Fruit fly (Drosophila melanogaster) whole organism, embryonic: ENCODE measurements around the gene His3.3A.

Experiments used
- Antp ChIP-seq: fragments of 200-800 bp; sonication (Bioruptor generic); optimal IDR thresholded peaks from 3 replicates; lab custom pipeline; 2016; ENCODE audit warnings: missing biosample characterization, missing genetic modification characterization
- Asciz ChIP-seq: fragments of 200-800 bp; sonication (Bioruptor generic); optimal IDR thresholded peaks from 2 replicates; lab custom pipeline; 2017; ENCODE audit warnings: missing biosample characterization, mild to moderate bottlenecking, missing genetic modification characterization, missing genetic modification reagents
- CG12071 ChIP-seq: fragments of 200-800 bp; sonication (Bioruptor generic); optimal IDR thresholded peaks from 3 replicates; lab custom pipeline; 2018; ENCODE audit warnings: missing biosample characterization, mild to moderate bottlenecking, missing genetic modification characterization
- CG12236 ChIP-seq: fragments of 200-800 bp; sonication (Bioruptor generic); optimal IDR thresholded peaks from 2 replicates; lab custom pipeline; 2016; ENCODE audit warnings: missing biosample characterization, missing genetic modification characterization
- CG12769 ChIP-seq: fragments of 200-800 bp; sonication (Bioruptor generic); optimal IDR thresholded peaks from 2 replicates; lab custom pipeline; 2019; ENCODE audit warnings: missing biosample characterization, mild to moderate bottlenecking, missing genetic modification characterization, moderate library complexity
- CG12942 ChIP-seq: fragments of 200-800 bp; sonication (Bioruptor generic); optimal IDR thresholded peaks from 3 replicates; lab custom pipeline; 2016; ENCODE audit warnings: missing biosample characterization, missing genetic modification characterization
- CG13894 ChIP-seq: fragments of 200-800 bp; sonication (Bioruptor generic); optimal IDR thresholded peaks from 3 replicates; lab custom pipeline; 2018; ENCODE audit warnings: missing biosample characterization, mild to moderate bottlenecking, missing genetic modification characterization, moderate library complexity
- CG14050 ChIP-seq: fragments of 200-800 bp; sonication (Bioruptor generic); IDR thresholded peaks from 3 replicates; pipeline ENCODE4 v1.3.6; 2022; ENCODE audit warnings: missing biosample characterization, missing genetic modification characterization
- CG1602 ChIP-seq: fragments of 200-800 bp; sonication (Bioruptor generic); optimal IDR thresholded peaks from 3 replicates; lab custom pipeline; 2016; ENCODE audit warnings: missing biosample characterization, missing genetic modification characterization
- CG1603 ChIP-seq: fragments of 200-800 bp; sonication (Bioruptor generic); optimal IDR thresholded peaks from 2 replicates; lab custom pipeline; 2019; ENCODE audit warnings: missing biosample characterization, mild to moderate bottlenecking, missing genetic modification characterization, moderate library complexity
- CG16779 ChIP-seq: fragments of 200-800 bp; sonication (Bioruptor generic); IDR thresholded peaks from 2 replicates; pipeline ENCODE4 v1.3.6; 2022; ENCODE audit warnings: missing biosample characterization, missing genetic modification characterization
- CG17568 ChIP-seq: fragments of 200-800 bp; sonication (Bioruptor generic); optimal IDR thresholded peaks from 2 replicates; lab custom pipeline; 2018; ENCODE audit warnings: missing biosample characterization, mild to moderate bottlenecking, missing genetic modification characterization, moderate library complexity
- CG17612 ChIP-seq: fragments of 200-800 bp; sonication (Bioruptor generic); IDR thresholded peaks from 2 replicates; pipeline ENCODE4 v1.3.6; 2022; ENCODE audit warnings: missing biosample characterization, missing genetic modification characterization
- CG18599 ChIP-seq: fragments of 200-800 bp; sonication (Bioruptor generic); optimal IDR thresholded peaks from 3 replicates; lab custom pipeline; 2017; ENCODE audit warnings: missing biosample characterization, missing genetic modification characterization, mild to moderate bottlenecking, moderate library complexity, missing genetic modification reagents
- CG2889 ChIP-seq: fragments of 200-800 bp; sonication (Bioruptor generic); IDR thresholded peaks from 3 replicates; pipeline ENCODE4 v1.3.6; 2022; ENCODE audit warnings: missing biosample characterization, missing genetic modification characterization
- CG34224 ChIP-seq: fragments of 200-800 bp; sonication (Bioruptor generic); IDR thresholded peaks from 3 replicates; pipeline ENCODE4 v1.3.6; 2022; ENCODE audit warnings: missing biosample characterization, missing genetic modification characterization; ENCODE audit not compliant: partially characterized antibody
- CG4617 ChIP-seq: fragments of 200-800 bp; sonication (Bioruptor generic); optimal IDR thresholded peaks from 3 replicates; lab custom pipeline; 2016; ENCODE audit warnings: missing biosample characterization, missing genetic modification characterization, borderline replicate concordance
- CG7556 ChIP-seq: fragments of 200-800 bp; sonication (Bioruptor generic); optimal IDR thresholded peaks from 2 replicates; lab custom pipeline; 2017; ENCODE audit warnings: missing biosample characterization, mild to moderate bottlenecking, missing genetic modification characterization
- CHES-1-like ChIP-seq: fragments of 200-800 bp; sonication (Bioruptor generic); optimal IDR thresholded peaks from 2 replicates; lab custom pipeline; 2016; ENCODE audit warnings: missing biosample characterization, missing genetic modification characterization
- CrebB ChIP-seq: fragments of 200-800 bp; sonication (Bioruptor generic); optimal IDR thresholded peaks from 3 replicates; lab custom pipeline; 2018; ENCODE audit warnings: missing biosample characterization, mild to moderate bottlenecking, missing genetic modification characterization
- Dek ChIP-seq: fragments of 200-800 bp; sonication (Bioruptor generic); optimal IDR thresholded peaks from 3 replicates; lab custom pipeline; 2019; ENCODE audit warnings: missing biosample characterization, mild to moderate bottlenecking, missing genetic modification characterization, moderate library complexity
- Dfd ChIP-seq, 2 experiments: fragments of >200 bp; optimal IDR thresholded peaks; 2 replicates each; lab custom pipeline; 2017; ENCODE audit warnings: missing biosample characterization in 2 of 2, missing genetic modification characterization in 2 of 2
- Dip3 ChIP-seq: fragments of 200-800 bp; sonication (Bioruptor generic); optimal IDR thresholded peaks from 3 replicates; lab custom pipeline; 2016; ENCODE audit warnings: missing biosample characterization, missing genetic modification characterization
- H2.0 ChIP-seq: fragments of 200-800 bp; sonication (Bioruptor generic); IDR thresholded peaks from 2 replicates; pipeline ENCODE4 v1.3.6; 2022; ENCODE audit warnings: missing biosample characterization, missing genetic modification characterization
- Hey ChIP-seq: fragments of 200-800 bp; sonication (Bioruptor generic); optimal IDR thresholded peaks from 3 replicates; lab custom pipeline; 2018; ENCODE audit warnings: missing biosample characterization, mild to moderate bottlenecking, missing genetic modification characterization
- NK7.1 ChIP-seq: fragments of 200-800 bp; sonication (Bioruptor generic); optimal IDR thresholded peaks from 3 replicates; lab custom pipeline; 2016; ENCODE audit warnings: missing biosample characterization, missing genetic modification characterization
- Xbp1 ChIP-seq: fragments of 200-800 bp; sonication (Bioruptor generic); optimal IDR thresholded peaks from 3 replicates; lab custom pipeline; 2016; ENCODE audit warnings: missing biosample characterization, mild to moderate bottlenecking, missing genetic modification characterization
- Xrp1 ChIP-seq: fragments of 200-800 bp; sonication (Bioruptor generic); IDR thresholded peaks from 2 replicates; pipeline ENCODE4 v1.3.6; 2022; ENCODE audit warnings: missing biosample characterization, missing genetic modification characterization
- cato ChIP-seq: fragments of 200-800 bp; sonication (Bioruptor generic); optimal IDR thresholded peaks from 2 replicates; lab custom pipeline; 2016; ENCODE audit warnings: missing biosample characterization, missing genetic modification characterization, borderline replicate concordance
- caup ChIP-seq: fragments of 200-800 bp; sonication (Bioruptor generic); optimal IDR thresholded peaks from 3 replicates; lab custom pipeline; 2017; ENCODE audit warnings: missing biosample characterization, mild to moderate bottlenecking, missing genetic modification characterization, moderate library complexity; ENCODE audit not compliant: severe bottlenecking
- dmrt99B ChIP-seq: fragments of 200-800 bp; sonication (Bioruptor generic); optimal IDR thresholded peaks from 2 replicates; lab custom pipeline; 2018; ENCODE audit warnings: missing biosample characterization, mild to moderate bottlenecking, missing genetic modification characterization, moderate library complexity
- fd102C ChIP-seq: fragments of 200-800 bp; sonication (Bioruptor generic); optimal IDR thresholded peaks from 2 replicates; lab custom pipeline; 2018; ENCODE audit warnings: missing biosample characterization, mild to moderate bottlenecking, missing genetic modification characterization, moderate library complexity
- fd64A ChIP-seq: fragments of 200-800 bp; sonication (Bioruptor generic); optimal IDR thresholded peaks from 3 replicates; lab custom pipeline; 2018; ENCODE audit warnings: missing biosample characterization, mild to moderate bottlenecking, missing genetic modification characterization
- gcm ChIP-seq: fragments of 200-800 bp; sonication (Bioruptor generic); optimal IDR thresholded peaks from 2 replicates; lab custom pipeline; 2019; ENCODE audit warnings: missing biosample characterization, mild to moderate bottlenecking, missing genetic modification characterization, moderate library complexity
- grau ChIP-seq: fragments of 200-800 bp; optimal IDR thresholded peaks from 3 replicates; lab custom pipeline; 2019; ENCODE audit warnings: missing biosample characterization, mild to moderate bottlenecking, missing genetic modification characterization, moderate library complexity
- ham ChIP-seq: fragments of 200-800 bp; sonication (Bioruptor generic); IDR thresholded peaks from 2 replicates; pipeline ENCODE4 v1.3.6; 2022; ENCODE audit warnings: missing biosample characterization, missing genetic modification characterization
- hkb ChIP-seq, 2 experiments: fragments of 200-800 bp in 1 of 2; fragments of >200 bp in 1 of 2; sonication (Bioruptor generic) in 1 of 2; IDR thresholded peaks in 1 of 2; optimal IDR thresholded peaks in 1 of 2; 2 replicates each; pipeline versions ENCODE4 v1.3.6 to Lab custom; 2017 to 2022; ENCODE audit warnings: missing biosample characterization in 1 of 2, missing genetic modification characterization in 1 of 2
- jing ChIP-seq: fragments of 200-800 bp; sonication (Bioruptor generic); optimal IDR thresholded peaks from 2 replicates; lab custom pipeline; 2018; ENCODE audit warnings: missing biosample characterization, mild to moderate bottlenecking, missing genetic modification characterization
- kay ChIP-seq: fragments of 200-800 bp; sonication (Bioruptor generic); optimal IDR thresholded peaks from 2 replicates; lab custom pipeline; 2016; ENCODE audit warnings: missing biosample characterization, missing genetic modification characterization
- kni ChIP-seq: fragments of 200-800 bp; sonication (Bioruptor generic); optimal IDR thresholded peaks from 3 replicates; lab custom pipeline; 2017; ENCODE audit warnings: mild to moderate bottlenecking, missing biosample characterization, missing genetic modification reagents, missing genetic modification characterization
- lmd ChIP-seq: fragments of 200-800 bp; sonication (Bioruptor generic); IDR thresholded peaks from 2 replicates; pipeline ENCODE4 v1.3.6; 2022; ENCODE audit warnings: missing biosample characterization, missing genetic modification characterization
- nau ChIP-seq: fragments of 200-800 bp; sonication (Bioruptor generic); optimal IDR thresholded peaks from 3 replicates; lab custom pipeline; 2017; ENCODE audit warnings: missing biosample characterization, mild to moderate bottlenecking, missing genetic modification characterization, missing genetic modification reagents
- row ChIP-seq: fragments of 200-800 bp; sonication (Bioruptor generic); IDR thresholded peaks from 3 replicates; pipeline ENCODE4 v1.3.6; 2022; ENCODE audit warnings: missing biosample characterization, missing genetic modification characterization
- scrt ChIP-seq: fragments of 200-800 bp; sonication (Bioruptor generic); optimal IDR thresholded peaks from 2 replicates; lab custom pipeline; 2018; ENCODE audit warnings: missing biosample characterization, mild to moderate bottlenecking, missing genetic modification characterization, moderate library complexity
- so ChIP-seq: fragments of 200-800 bp; sonication (Bioruptor generic); IDR thresholded peaks from 3 replicates; pipeline ENCODE4 v1.3.6; 2022; ENCODE audit warnings: missing biosample characterization, missing genetic modification characterization
- sug ChIP-seq: fragments of 200-800 bp; optimal IDR thresholded peaks from 2 replicates; lab custom pipeline; 2019; ENCODE audit warnings: missing biosample characterization, mild to moderate bottlenecking, missing genetic modification characterization, moderate library complexity
- tin ChIP-seq: fragments of 200-800 bp; sonication (Bioruptor generic); optimal IDR thresholded peaks from 3 replicates; lab custom pipeline; 2016; ENCODE audit warnings: missing biosample characterization, missing genetic modification characterization
- tio ChIP-seq: fragments of 200-800 bp; sonication (Bioruptor generic); optimal IDR thresholded peaks from 2 replicates; lab custom pipeline; 2017; ENCODE audit warnings: missing biosample characterization, missing genetic modification characterization, inconsistent platforms
- tll ChIP-seq, 2 experiments: fragments of 200-800 bp in 1 of 2; fragments of >200 bp in 1 of 2; sonication (Bioruptor generic) in 1 of 2; optimal IDR thresholded peaks; 2 replicates each; lab custom pipeline; 2017 to 2019; ENCODE audit warnings: missing biosample characterization in 2 of 2, missing genetic modification characterization in 2 of 2, mild to moderate bottlenecking in 1 of 2, moderate library complexity in 1 of 2
- tx ChIP-seq: fragments of 200-800 bp; sonication (Bioruptor generic); optimal IDR thresholded peaks from 2 replicates; lab custom pipeline; 2016; ENCODE audit warnings: missing biosample characterization, missing genetic modification characterization

Gene His3.3A

dm6 chr2L:5093772-5094350 lies 39.0 kb downstream of the His3.3A start, which contains the start of gene CG5828 (continued):
- no peak for TF ChIP-seq CG13894 (tag; lab: Kevin White, UChicago)
- TF ChIP-seq CG18599 (GFP tag; lab: Kevin White, UChicago), result no peak
- no peak for TF ChIP-seq CG1602 (GFP tag; lab: Kevin White, UChicago)
- TF ChIP-seq tio, result no peak
- TF ChIP-seq CG12071 (GFP tag; lab: Kevin White, UChicago), result no peak
- TF ChIP-seq Dfd (GFP tag; optimal IDR thresholded peaks at IDR 0.05; lab: Kevin White, UChicago), result no peak
- TF ChIP-seq CrebB (tag; lab: Kevin White, UChicago), result no peak
- no peak for TF ChIP-seq CG17568
- no peak for TF ChIP-seq Dek (tag; lab: Kevin White, UChicago)
- no peak for TF ChIP-seq so (GFP tag; lab: Robert Waterston, UW)
- TF ChIP-seq caup (GFP tag; lab: Kevin White, UChicago), result no peak
- TF ChIP-seq kay (GFP tag; lab: Kevin White, UChicago), result no peak
- TF ChIP-seq Xrp1 (GFP tag; lab: Robert Waterston, UW), result no peak
- no peak for TF ChIP-seq kni
- no peak for TF ChIP-seq CG17612
- TF ChIP-seq Asciz (GFP tag; lab: Kevin White, UChicago), result no peak
- no peak for TF ChIP-seq CG12769
- TF ChIP-seq sug, result no peak
- no peak for TF ChIP-seq Hey (tag; lab: Kevin White, UChicago)
- no peak for TF ChIP-seq tll (GFP tag; optimal IDR thresholded peaks at IDR 0.05; lab: Kevin White, UChicago)
- no peak for TF ChIP-seq CG12236
- TF ChIP-seq CHES-1-like, result no peak
- TF ChIP-seq lmd (GFP tag; lab: Robert Waterston, UW), result no peak
- no peak for TF ChIP-seq NK7.1 (GFP tag; lab: Kevin White, UChicago)
- no peak for TF ChIP-seq scrt (GFP tag; lab: Kevin White, UChicago)
- TF ChIP-seq cato (GFP tag; lab: Kevin White, UChicago), result no peak
- no peak for TF ChIP-seq fd64A
- TF ChIP-seq CG2889 (GFP tag; lab: Robert Waterston, UW), result no peak
- no peak for TF ChIP-seq Xbp1 (GFP tag; lab: Kevin White, UChicago)
- peak; percentile 69 for TF ChIP-seq row
- no peak for TF ChIP-seq dmrt99B (tag; lab: Kevin White, UChicago)
- TF ChIP-seq CG4617 (GFP tag; lab: Kevin White, UChicago), result peak; percentile 56
- TF ChIP-seq fd102C (GFP tag; lab: Kevin White, UChicago), result no peak
- TF ChIP-seq hkb (optimal IDR thresholded peaks at IDR 0.05; lab: Kevin White, UChicago), result no peak
- no peak for TF ChIP-seq hkb (GFP tag; IDR thresholded peaks at IDR 0.05; lab: Robert Waterston, UW)
- no peak for TF ChIP-seq CG7556 (GFP tag; lab: Kevin White, UChicago)
- TF ChIP-seq Dip3, result no peak
- no peak for TF ChIP-seq tin (GFP tag; lab: Kevin White, UChicago)
- no peak for TF ChIP-seq ham
- no peak for TF ChIP-seq CG14050 (GFP tag; lab: Robert Waterston, UW)
- TF ChIP-seq CG12942, result no peak
- no peak for TF ChIP-seq CG16779 (GFP tag; lab: Robert Waterston, UW)
- no peak for TF ChIP-seq jing (GFP tag; lab: Kevin White, UChicago)
- TF ChIP-seq gcm (GFP tag; lab: Kevin White, UChicago), result no peak
- TF ChIP-seq CG1603 (tag; lab: Kevin White, UChicago), result no peak
- no peak for TF ChIP-seq tx (GFP tag; lab: Kevin White, UChicago)
- TF ChIP-seq grau (tag; lab: Kevin White, UChicago), result no peak
- no peak for TF ChIP-seq nau (GFP tag; lab: Kevin White, UChicago)
- no peak for TF ChIP-seq Antp
- TF ChIP-seq H2.0 (GFP tag; lab: Robert Waterston, UW), result no peak
- peak; percentile 65 for TF ChIP-seq CG34224 (GFP tag; lab: Robert Waterston, UW)
